Fruit fly (Drosophila melanogaster) whole organism, embryonic: ENCODE results near the gene CG17329.

Experiments used
- B-H1 ChIP-seq: fragments of 200-800 bp; sonication (Bioruptor generic); IDR thresholded peaks from 3 replicates; pipeline ENCODE4 v1.3.6; 2022; ENCODE audit warnings: missing biosample characterization, missing genetic modification characterization
- BEAF-32 ChIP-seq: fragments of 200-800 bp; sonication (Bioruptor generic); optimal IDR thresholded peaks from 3 replicates; lab custom pipeline; 2017; ENCODE audit warnings: missing biosample characterization, missing genetic modification characterization, mild to moderate bottlenecking, moderate library complexity, missing genetic modification reagents
- CG10147 ChIP-seq: fragments of 200-800 bp; sonication (Bioruptor generic); optimal IDR thresholded peaks from 2 replicates; lab custom pipeline; 2019; ENCODE audit warnings: missing biosample characterization, mild to moderate bottlenecking, missing genetic modification characterization, moderate library complexity
- CG10267 ChIP-seq: fragments of 200-800 bp; sonication (Bioruptor generic); optimal IDR thresholded peaks from 2 replicates; lab custom pipeline; 2018; ENCODE audit warnings: missing biosample characterization, mild to moderate bottlenecking, missing genetic modification characterization, moderate library complexity
- CG11504 ChIP-seq: fragments of 200-800 bp; sonication (Bioruptor generic); optimal IDR thresholded peaks from 3 replicates; lab custom pipeline; 2019; ENCODE audit warnings: missing biosample characterization, mild to moderate bottlenecking, missing genetic modification characterization, moderate library complexity
- CG12769 ChIP-seq: fragments of 200-800 bp; sonication (Bioruptor generic); optimal IDR thresholded peaks from 2 replicates; lab custom pipeline; 2019; ENCODE audit warnings: missing biosample characterization, mild to moderate bottlenecking, missing genetic modification characterization, moderate library complexity
- CG13424 ChIP-seq: fragments of 200-800 bp; sonication (Bioruptor generic); optimal IDR thresholded peaks from 2 replicates; lab custom pipeline; 2019; ENCODE audit warnings: missing biosample characterization, mild to moderate bottlenecking, missing genetic modification characterization, moderate library complexity
- CG15269 ChIP-seq: fragments of 200-800 bp; sonication (Bioruptor generic); optimal IDR thresholded peaks from 2 replicates; lab custom pipeline; 2018; ENCODE audit warnings: missing biosample characterization, mild to moderate bottlenecking, missing genetic modification characterization, moderate library complexity
- CG17361 ChIP-seq: fragments of 200-800 bp; sonication (Bioruptor generic); IDR thresholded peaks from 3 replicates; pipeline ENCODE4 v1.3.6; 2022; ENCODE audit warnings: missing biosample characterization, missing genetic modification characterization
- CG17385 ChIP-seq: fragments of 200-800 bp; sonication (Bioruptor generic); optimal IDR thresholded peaks from 3 replicates; lab custom pipeline; 2018; ENCODE audit warnings: missing biosample characterization, mild to moderate bottlenecking, missing genetic modification characterization
- CG17802 ChIP-seq: fragments of 200-800 bp; sonication (Bioruptor generic); optimal IDR thresholded peaks from 2 replicates; lab custom pipeline; 2018; ENCODE audit warnings: missing biosample characterization, mild to moderate bottlenecking, missing genetic modification characterization, moderate library complexity
- CG1832 ChIP-seq: fragments of 200-800 bp; sonication (Bioruptor generic); optimal IDR thresholded peaks from 2 replicates; lab custom pipeline; 2017; ENCODE audit warnings: missing biosample characterization, mild to moderate bottlenecking, missing genetic modification characterization, inconsistent platforms
- CG18619 ChIP-seq: fragments of 200-800 bp; sonication (Bioruptor generic); optimal IDR thresholded peaks from 3 replicates; lab custom pipeline; 2017; ENCODE audit warnings: missing biosample characterization, mild to moderate bottlenecking, missing genetic modification characterization
- CG2199 ChIP-seq: fragments of 200-800 bp; sonication (Bioruptor generic); IDR thresholded peaks from 3 replicates; pipeline ENCODE4 v1.3.6; 2022; ENCODE audit warnings: missing biosample characterization, missing genetic modification characterization
- CG3065 ChIP-seq: fragments of 200-800 bp; sonication (Bioruptor generic); optimal IDR thresholded peaks from 2 replicates; lab custom pipeline; 2016; ENCODE audit warnings: missing biosample characterization, missing genetic modification characterization
- CG32767 ChIP-seq: fragments of 200-800 bp; sonication (Bioruptor generic); IDR thresholded peaks from 2 replicates; pipeline ENCODE4 v1.3.6; 2022; ENCODE audit warnings: missing biosample characterization, missing genetic modification characterization
- CG4404 ChIP-seq: fragments of 200-800 bp; sonication (Bioruptor generic); IDR thresholded peaks from 2 replicates; pipeline ENCODE4 v1.3.6; 2022; ENCODE audit warnings: missing biosample characterization, missing genetic modification characterization
- CG4730 ChIP-seq: fragments of 200-800 bp; sonication (Bioruptor generic); IDR thresholded peaks from 2 replicates; pipeline ENCODE4 v1.3.6; 2022; ENCODE audit warnings: missing biosample characterization, missing genetic modification characterization
- CG4820 ChIP-seq: fragments of 200-800 bp; sonication (Bioruptor generic); optimal IDR thresholded peaks from 3 replicates; lab custom pipeline; 2016; ENCODE audit warnings: missing biosample characterization, missing genetic modification characterization
- CG6175 ChIP-seq: fragments of 200-800 bp; sonication (Bioruptor generic); IDR thresholded peaks from 3 replicates; pipeline ENCODE4 v1.3.6; 2022; ENCODE audit warnings: missing biosample characterization, missing genetic modification characterization
- CG9876 ChIP-seq: fragments of 200-800 bp; sonication (Bioruptor generic); optimal IDR thresholded peaks from 2 replicates; lab custom pipeline; 2016; ENCODE audit warnings: missing biosample characterization, missing genetic modification characterization
- Dip3 ChIP-seq: fragments of 200-800 bp; sonication (Bioruptor generic); optimal IDR thresholded peaks from 3 replicates; lab custom pipeline; 2016; ENCODE audit warnings: missing biosample characterization, missing genetic modification characterization
- Doc3 ChIP-seq: fragments of 200-800 bp; sonication (Bioruptor generic); IDR thresholded peaks from 3 replicates; pipeline ENCODE4 v1.3.6; 2022; ENCODE audit warnings: missing biosample characterization, missing genetic modification characterization; ENCODE audit not compliant: partially characterized antibody
- HHEX ChIP-seq: fragments of 200-800 bp; sonication (Bioruptor generic); optimal IDR thresholded peaks from 3 replicates; lab custom pipeline; 2017; ENCODE audit warnings: missing biosample characterization, mild to moderate bottlenecking, missing genetic modification characterization, missing genetic modification reagents
- HLH54F ChIP-seq: fragments of 200-800 bp; sonication (Bioruptor generic); optimal IDR thresholded peaks from 3 replicates; lab custom pipeline; 2016; ENCODE audit warnings: missing biosample characterization, missing genetic modification characterization
- Nf-YA ChIP-seq: fragments of 200-800 bp; sonication (Bioruptor generic); IDR thresholded peaks from 2 replicates; pipeline ENCODE4 v1.3.6; 2022; ENCODE audit warnings: missing biosample characterization, missing genetic modification characterization
- Oli ChIP-seq: fragments of 200-800 bp; sonication (Bioruptor generic); optimal IDR thresholded peaks from 2 replicates; lab custom pipeline; 2018; ENCODE audit warnings: missing biosample characterization, mild to moderate bottlenecking, missing genetic modification characterization, moderate library complexity
- Opbp ChIP-seq: fragments of 200-800 bp; sonication (Bioruptor generic); IDR thresholded peaks from 3 replicates; pipeline ENCODE4 v1.3.6; 2022; ENCODE audit warnings: missing biosample characterization, missing genetic modification characterization; ENCODE audit not compliant: partially characterized antibody
- Ptx1 ChIP-seq: fragments of 200-800 bp; sonication (Bioruptor generic); IDR thresholded peaks from 2 replicates; pipeline ENCODE4 v1.3.6; 2022; ENCODE audit warnings: missing biosample characterization, missing genetic modification characterization
- Ravus ChIP-seq: fragments of 200-800 bp; sonication (Bioruptor generic); IDR thresholded peaks from 2 replicates; pipeline ENCODE4 v1.3.6; 2022; ENCODE audit warnings: missing biosample characterization, missing genetic modification characterization
- Side ChIP-seq: fragments of 200-800 bp; sonication (Bioruptor generic); optimal IDR thresholded peaks from 2 replicates; lab custom pipeline; 2016; ENCODE audit warnings: missing biosample characterization, missing genetic modification characterization
- Spps ChIP-seq: fragments of 200-800 bp; sonication (Bioruptor generic); optimal IDR thresholded peaks from 2 replicates; lab custom pipeline; 2018; ENCODE audit warnings: missing biosample characterization, mild to moderate bottlenecking, missing genetic modification characterization
- Sry-δ ChIP-seq: fragments of 200-800 bp; sonication (Bioruptor generic); optimal IDR thresholded peaks from 2 replicates; lab custom pipeline; 2016; ENCODE audit warnings: missing biosample characterization, missing genetic modification characterization
- Stat92E ChIP-seq, 3 experiments: fragments of >200 bp in 2 of 3; fragments of 200-800 bp in 1 of 3; sonication (Bioruptor generic) in 1 of 3; optimal IDR thresholded peaks; 2 replicates each; lab custom pipeline; 2017 to 2019; ENCODE audit warnings: missing biosample characterization in 3 of 3, missing genetic modification characterization in 3 of 3, mild to moderate bottlenecking in 1 of 3, moderate library complexity in 1 of 3
- Vsx1 ChIP-seq: fragments of 200-800 bp; sonication (Bioruptor generic); optimal IDR thresholded peaks from 2 replicates; lab custom pipeline; 2017; ENCODE audit warnings: missing biosample characterization, mild to moderate bottlenecking, missing genetic modification characterization, missing genetic modification reagents
- chn ChIP-seq: fragments of 200-800 bp; sonication (Bioruptor generic); optimal IDR thresholded peaks from 2 replicates; lab custom pipeline; 2016; ENCODE audit warnings: missing biosample characterization, missing genetic modification characterization
- gce ChIP-seq: fragments of 200-800 bp; sonication (Bioruptor generic); IDR thresholded peaks from 3 replicates; pipeline ENCODE4 v1.3.6; 2022; ENCODE audit warnings: missing biosample characterization, missing genetic modification characterization
- gfzf ChIP-seq: fragments of 200-800 bp; sonication (Bioruptor generic); optimal IDR thresholded peaks from 2 replicates; lab custom pipeline; 2016; ENCODE audit warnings: missing biosample characterization, mild to moderate bottlenecking, missing genetic modification characterization, moderate library complexity
- grau ChIP-seq: fragments of 200-800 bp; optimal IDR thresholded peaks from 3 replicates; lab custom pipeline; 2019; ENCODE audit warnings: missing biosample characterization, mild to moderate bottlenecking, missing genetic modification characterization, moderate library complexity
- nom ChIP-seq: fragments of 200-800 bp; sonication (Bioruptor generic); optimal IDR thresholded peaks from 2 replicates; lab custom pipeline; 2017; ENCODE audit warnings: missing biosample characterization, missing genetic modification characterization, mild to moderate bottlenecking, moderate library complexity, missing genetic modification reagents
- phol ChIP-seq: fragments of 200-800 bp; sonication (Bioruptor generic); optimal IDR thresholded peaks from 3 replicates; lab custom pipeline; 2018; ENCODE audit warnings: missing biosample characterization, mild to moderate bottlenecking, missing genetic modification characterization, moderate library complexity
- pita ChIP-seq: fragments of 200-800 bp; sonication (Bioruptor generic); optimal IDR thresholded peaks from 2 replicates; lab custom pipeline; 2017; ENCODE audit warnings: missing biosample characterization, mild to moderate bottlenecking, missing genetic modification characterization
- rib ChIP-seq: fragments of 200-800 bp; sonication (Bioruptor generic); IDR thresholded peaks from 2 replicates; pipeline ENCODE4 v1.3.6; 2022; ENCODE audit warnings: missing biosample characterization, missing genetic modification characterization
- sc ChIP-seq, 3 experiments: fragments of >200 bp in 2 of 3; fragments of 200-800 bp in 1 of 3; sonication (Bioruptor generic) in 1 of 3; optimal IDR thresholded peaks; 2 replicates in 2 of 3; 3 replicates in 1 of 3; lab custom pipeline; 2017; ENCODE audit warnings: mild to moderate bottlenecking in 1 of 3, missing biosample characterization in 1 of 3, missing genetic modification characterization in 1 of 3, missing genetic modification reagents in 1 of 3
- sisA ChIP-seq: fragments of 200-800 bp; sonication (Bioruptor generic); IDR thresholded peaks from 2 replicates; pipeline ENCODE4 v1.3.6; 2022; ENCODE audit warnings: missing biosample characterization, missing genetic modification characterization
- sob ChIP-seq: fragments of 200-800 bp; sonication (Bioruptor generic); IDR thresholded peaks from 2 replicates; pipeline ENCODE4 v1.3.6; 2022; ENCODE audit warnings: missing biosample characterization, missing genetic modification characterization
- unc-4 ChIP-seq: fragments of 200-800 bp; sonication (Bioruptor generic); IDR thresholded peaks from 2 replicates; pipeline ENCODE4 v1.3.6; 2022; ENCODE audit warnings: missing biosample characterization, missing genetic modification characterization; ENCODE audit not compliant: partially characterized antibody

The CG17329 gene

DNA sequence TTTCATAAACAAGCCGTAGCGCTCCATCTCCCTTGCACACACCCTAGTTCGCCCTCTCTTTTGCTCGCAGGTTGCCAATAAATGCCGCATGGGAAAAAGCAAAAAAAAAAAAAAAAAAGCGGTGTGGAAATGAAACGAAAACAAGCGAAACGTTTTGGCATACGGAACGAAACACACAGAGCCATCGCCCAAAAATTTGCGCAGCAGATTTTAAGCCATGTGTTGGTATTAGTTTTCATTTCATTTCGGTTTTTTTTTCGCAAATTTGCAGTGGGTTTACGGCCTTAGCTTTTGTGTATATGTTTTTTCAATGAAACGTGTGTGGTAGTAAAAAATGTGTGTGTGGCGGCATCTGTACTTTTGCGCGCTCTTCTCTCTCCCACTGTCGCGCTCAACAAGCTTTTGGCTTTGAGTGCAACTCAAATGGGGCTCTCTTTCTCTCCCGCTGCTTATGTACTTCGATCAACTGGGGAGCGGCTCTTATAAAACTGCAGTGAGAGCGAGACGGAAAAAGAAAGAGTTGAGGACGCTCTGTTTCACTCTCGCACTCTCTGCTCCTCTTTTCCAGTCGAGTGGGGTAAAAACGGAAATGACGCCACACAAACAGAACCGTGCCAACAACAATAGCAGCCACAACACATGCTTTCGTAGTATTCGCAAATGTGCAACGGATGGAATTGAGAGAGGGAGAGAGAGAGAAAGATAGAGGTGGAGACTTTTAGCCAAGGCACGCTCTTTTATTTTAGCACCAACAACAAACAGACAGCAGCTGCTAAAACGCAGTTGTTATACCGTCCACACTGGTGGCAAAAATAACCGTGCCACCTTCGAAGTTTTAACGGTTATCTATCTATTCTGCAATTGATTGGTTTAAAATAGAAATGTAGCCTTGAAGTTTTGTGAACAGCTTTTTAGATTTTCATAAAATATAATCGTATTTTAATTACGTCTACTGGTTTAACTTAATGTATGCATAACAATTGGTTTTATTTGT lies 6.5 kb upstream of the CG17329 start (continued):
- TF ChIP-seq CG4730 (GFP tag; lab: Robert Waterston, UW) = no peak
- TF ChIP-seq CG4820 (GFP tag; lab: Kevin White, UChicago) = no peak
- TF ChIP-seq Sry-δ (GFP tag; lab: Kevin White, UChicago) = peak; percentile 17
- no peak for TF ChIP-seq gce (GFP tag; lab: Robert Waterston, UW)
- peak; percentile 84 for TF ChIP-seq nom
- TF ChIP-seq CG12769 = peak; percentile 79
- no peak for TF ChIP-seq Nf-YA (GFP tag; lab: Robert Waterston, UW)
- peak; percentile 56 for TF ChIP-seq CG11504 (tag; lab: Kevin White, UChicago)
- peak; percentile 27 for TF ChIP-seq CG17385 (GFP tag; lab: Kevin White, UChicago)
- TF ChIP-seq B-H1 (GFP tag; lab: Robert Waterston, UW) = no peak
- no peak for TF ChIP-seq Doc3 (GFP tag; lab: Robert Waterston, UW)
- no peak for TF ChIP-seq rib (GFP tag; lab: Robert Waterston, UW)
- no peak for TF ChIP-seq CG3065
- TF ChIP-seq CG32767 (GFP tag; lab: Robert Waterston, UW) = no peak
- peak; percentile 81 for TF ChIP-seq CG1832 (GFP tag; lab: Kevin White, UChicago)
- TF ChIP-seq Side (GFP tag; lab: Kevin White, UChicago) = peak; percentile 63
- peak; percentile 15 for TF ChIP-seq CG9876 (GFP tag; lab: Kevin White, UChicago)
- peak; percentile 48 for TF ChIP-seq HLH54F (GFP tag; lab: Kevin White, UChicago)
- no peak for TF ChIP-seq Spps (tag; lab: Kevin White, UChicago)
- TF ChIP-seq CG13424 (tag; lab: Kevin White, UChicago) = peak; percentile 29
- no peak for TF ChIP-seq Ptx1 (GFP tag; lab: Robert Waterston, UW)
- TF ChIP-seq Dip3 (GFP tag; lab: Kevin White, UChicago) = peak; percentile 49
- TF ChIP-seq CG15269 (tag; lab: Kevin White, UChicago) = peak; percentile 77
- TF ChIP-seq BEAF-32 (GFP tag; lab: Kevin White, UChicago) = no peak
- peak; percentile 40 for TF ChIP-seq Vsx1
- TF ChIP-seq CG17361 (GFP tag; lab: Robert Waterston, UW) = no peak
- TF ChIP-seq Ravus (GFP tag; lab: Robert Waterston, UW) = no peak
- peak; percentile 48 for TF ChIP-seq CG10147 (GFP tag; lab: Kevin White, UChicago)
- TF ChIP-seq CG18619 (GFP tag; lab: Kevin White, UChicago) = peak; percentile 23
- no peak for TF ChIP-seq CG10267
- TF ChIP-seq unc-4 (GFP tag; lab: Robert Waterston, UW) = no peak
- peak; percentile 62 for TF ChIP-seq HHEX (GFP tag; lab: Kevin White, UChicago)
- peak; percentile 45 for TF ChIP-seq grau (tag; lab: Kevin White, UChicago)
- TF ChIP-seq CG17802 (tag; lab: Kevin White, UChicago) = no peak
- TF ChIP-seq CG4404 (GFP tag; lab: Robert Waterston, UW) = no peak
- no peak for TF ChIP-seq Stat92E (GFP tag; optimal IDR thresholded peaks at IDR 0.05; lab: Kevin White, UChicago)
- no peak for TF ChIP-seq chn (GFP tag; lab: Kevin White, UChicago)
- no peak for TF ChIP-seq sob (GFP tag; lab: Robert Waterston, UW)
- TF ChIP-seq sc (optimal IDR thresholded peaks at IDR 0.05; lab: Kevin White, UChicago) = no peak
- no peak for TF ChIP-seq sc (GFP tag; optimal IDR thresholded peaks at IDR 0.05; lab: Kevin White, UChicago)
- TF ChIP-seq Oli (tag; lab: Kevin White, UChicago) = peak; percentile 56
- TF ChIP-seq phol = peak; percentile 21
- no peak for TF ChIP-seq Opbp (GFP tag; lab: Robert Waterston, UW)
- no peak for TF ChIP-seq pita (GFP tag; lab: Kevin White, UChicago)
- no peak for TF ChIP-seq CG2199 (GFP tag; lab: Robert Waterston, UW)
- TF ChIP-seq CG6175 = no peak
- TF ChIP-seq gfzf (GFP tag; lab: Kevin White, UChicago) = no peak
- TF ChIP-seq sisA (GFP tag; lab: Robert Waterston, UW) = no peak
